Worm (Caenorhabditis elegans) whole organism, young adult: ENCODE results near the gene K08D8.11.

Source experiments
- B0035.1 ChIP-seq: sonication (generic microtip); optimal IDR thresholded peaks from 2 replicates; lab custom pipeline; 2016; ENCODE audit warnings: missing genetic modification characterization, mild to moderate bottlenecking, missing compliant biosample characterization, missing genotype, missing genetic modification reagents
- B0261.1 ChIP-seq: sonication (generic microtip); optimal IDR thresholded peaks from 2 replicates; lab custom pipeline; 2016; ENCODE audit warnings: mild to moderate bottlenecking, missing genetic modification characterization, moderate library complexity, missing compliant biosample characterization
- B0336.3 ChIP-seq: fragments of 200-800 bp; sonication (Bioruptor generic); IDR thresholded peaks from 2 replicates; pipeline ENCODE4 v1.3.6; 2022; ENCODE audit warnings: missing genetic modification characterization, missing compliant biosample characterization
- C17E4.6 ChIP-seq: fragments of 200-800 bp; sonication (Bioruptor generic); IDR thresholded peaks from 2 replicates; pipeline ENCODE4 v1.3.6; 2022; ENCODE audit warnings: missing genetic modification reagents, missing genetic modification characterization, missing compliant biosample characterization
- F33H1.4 ChIP-seq: fragments of 200-800 bp; sonication (Bioruptor generic); IDR thresholded peaks from 2 replicates; pipeline ENCODE4 v1.3.6; 2022; ENCODE audit warnings: missing genetic modification reagents, missing genetic modification characterization, missing compliant biosample characterization
- F49E8.2 ChIP-seq: sonication (generic microtip); optimal IDR thresholded peaks from 3 replicates; lab custom pipeline; 2017; ENCODE audit warnings: missing genetic modification characterization, mild to moderate bottlenecking, missing compliant biosample characterization, antibody characterized with exemption, moderate library complexity; ENCODE audit not compliant: insufficient read depth
- F57A8.1 ChIP-seq: fragments of 200-800 bp; sonication (Bioruptor generic); optimal IDR thresholded peaks from 2 replicates; lab custom pipeline; 2018; ENCODE audit warnings: mild to moderate bottlenecking, missing genetic modification characterization, moderate library complexity, missing compliant biosample characterization
- K12H6.12 ChIP-seq: fragments of 200-800 bp; sonication (Bioruptor generic); optimal IDR thresholded peaks from 2 replicates; lab custom pipeline; 2018; ENCODE audit warnings: mild to moderate bottlenecking, missing genetic modification characterization, missing compliant biosample characterization
- Y53G8AR.9 ChIP-seq: fragments of 200-800 bp; sonication (Bioruptor generic); conservative IDR thresholded peaks from 2 replicates; pipeline ENCODE4 v1.3.6; 2022; ENCODE audit warnings: missing genetic modification reagents, missing genetic modification characterization, missing compliant biosample characterization
- aptf-2 ChIP-seq: fragments of 200-800 bp; sonication (Bioruptor generic); conservative IDR thresholded peaks from 2 replicates; pipeline ENCODE4 v1.3.6; 2022; ENCODE audit warnings: missing genetic modification reagents, missing genetic modification characterization, missing compliant biosample characterization
- atf-7 ChIP-seq: sonication (generic microtip); optimal IDR thresholded peaks from 2 replicates; lab custom pipeline; 2017; ENCODE audit warnings: mild to moderate bottlenecking, missing genetic modification characterization, missing compliant biosample characterization
- cebp-1 ChIP-seq, 2 experiments: fragments of 200-800 bp in 1 of 2; sonication (Bioruptor generic) in 1 of 2; sonication (generic microtip) in 1 of 2; IDR thresholded peaks in 1 of 2; optimal IDR thresholded peaks in 1 of 2; 2 replicates each; pipeline versions ENCODE4 v1.3.6 to Lab custom; 2017 to 2022; ENCODE audit warnings: missing compliant biosample characterization in 2 of 2, missing genetic modification characterization in 2 of 2, mild to moderate bottlenecking in 1 of 2, missing genetic modification reagents in 1 of 2, moderate library complexity in 1 of 2
- dox-1 ChIP-seq: fragments of 200-800 bp; sonication (Bioruptor generic); IDR thresholded peaks from 2 replicates; pipeline ENCODE4 v1.3.6; 2022; ENCODE audit warnings: missing genetic modification reagents, missing genetic modification characterization, missing compliant biosample characterization
- ets-4 ChIP-seq: fragments of 200-800 bp; sonication (Bioruptor generic); optimal IDR thresholded peaks from 2 replicates; lab custom pipeline; 2018; ENCODE audit warnings: mild to moderate bottlenecking, missing genetic modification characterization, missing compliant biosample characterization
- him-1 ChIP-seq: sonication (generic microtip); optimal IDR thresholded peaks from 2 replicates; lab custom pipeline; 2016; ENCODE audit warnings: missing genotype, missing genetic modification reagents, missing genetic modification characterization, missing compliant biosample characterization
- hlh-12 ChIP-seq: sonication (generic microtip); optimal IDR thresholded peaks from 2 replicates; lab custom pipeline; 2016; ENCODE audit warnings: missing genetic modification characterization, missing compliant biosample characterization
- hmg-20 ChIP-seq: fragments of 200-800 bp; sonication (Bioruptor generic); IDR thresholded peaks from 2 replicates; pipeline ENCODE4 v1.3.6; 2022; ENCODE audit warnings: missing genetic modification reagents, missing genetic modification characterization, missing compliant biosample characterization
- hrde-1 ChIP-seq: sonication (generic microtip); optimal IDR thresholded peaks from 2 replicates; lab custom pipeline; 2016; ENCODE audit warnings: missing genetic modification characterization, mild to moderate bottlenecking, missing compliant biosample characterization, moderate library complexity, missing genotype, missing genetic modification reagents, borderline replicate concordance
- lag-1 ChIP-seq: fragments of 200-800 bp; sonication (Bioruptor generic); IDR thresholded peaks from 2 replicates; pipeline ENCODE4 v1.3.6; 2022; ENCODE audit warnings: missing genetic modification reagents, missing genetic modification characterization, missing compliant biosample characterization
- let-607 ChIP-seq, 2 experiments: fragments of 200-800 bp in 1 of 2; sonication (Bioruptor generic) in 1 of 2; sonication (generic microtip) in 1 of 2; optimal IDR thresholded peaks; 2 replicates each; lab custom pipeline; 2016 to 2018; ENCODE audit warnings: mild to moderate bottlenecking in 2 of 2, missing compliant biosample characterization in 2 of 2, missing genetic modification characterization in 2 of 2, moderate library complexity in 2 of 2, missing genotype in 1 of 2
- madf-10 ChIP-seq: sonication (generic microtip); optimal IDR thresholded peaks from 2 replicates; lab custom pipeline; 2016; ENCODE audit warnings: mild to moderate bottlenecking, missing genetic modification characterization, missing compliant biosample characterization
- nfyb-1 ChIP-seq: fragments of 200-800 bp; sonication (Bioruptor generic); IDR thresholded peaks from 2 replicates; pipeline ENCODE4 v1.3.6; 2022; ENCODE audit warnings: missing genetic modification reagents, missing genetic modification characterization, missing compliant biosample characterization
- nhr-27 ChIP-seq: fragments of 200-800 bp; sonication (Bioruptor generic); optimal IDR thresholded peaks from 2 replicates; lab custom pipeline; 2018; ENCODE audit warnings: mild to moderate bottlenecking, missing genetic modification characterization, moderate library complexity, missing compliant biosample characterization
- nhr-80 ChIP-seq: sonication (generic microtip); optimal IDR thresholded peaks from 2 replicates; lab custom pipeline; 2016; ENCODE audit warnings: missing genetic modification characterization, missing compliant biosample characterization
- pha-4 ChIP-seq: fragments of 150-350 bp; sonication (generic microtip); optimal IDR thresholded peaks from 2 replicates; lab custom pipeline; 2014; ENCODE audit warnings: missing biosample characterization, missing genetic modification reagents, missing genetic modification characterization
- repo-1 ChIP-seq: sonication (generic microtip); optimal IDR thresholded peaks from 2 replicates; lab custom pipeline; 2017; ENCODE audit warnings: mild to moderate bottlenecking, missing genetic modification characterization, missing compliant biosample characterization
- rpc-1 ChIP-seq, 2 experiments: fragments of 150-350 bp in 1 of 2; sonication (generic microtip) in 1 of 2; optimal IDR thresholded peaks; 2 replicates each; lab custom pipeline; 2014 to 2018; ENCODE audit warnings: missing biosample characterization in 1 of 2, missing genetic modification characterization in 1 of 2, missing genetic modification reagents in 1 of 2, missing genotype in 1 of 2
- snpc-1.1 ChIP-seq: sonication (generic microtip); optimal IDR thresholded peaks from 2 replicates; lab custom pipeline; 2017; ENCODE audit warnings: missing genetic modification characterization, mild to moderate bottlenecking, missing compliant biosample characterization, antibody characterized with exemption, moderate library complexity, missing genotype, missing genetic modification reagents; ENCODE audit not compliant: insufficient read depth
- snpc-3.4 ChIP-seq: sonication (generic microtip); optimal IDR thresholded peaks from 2 replicates; lab custom pipeline; 2017; ENCODE audit warnings: missing genetic modification characterization, mild to moderate bottlenecking, missing compliant biosample characterization, antibody characterized with exemption, moderate library complexity, missing genotype, missing genetic modification reagents
- snpc-4 ChIP-seq, 5 experiments: fragments of 150-350 bp in 1 of 5; sonication (generic microtip) in 4 of 5; optimal IDR thresholded peaks; 2 replicates each; lab custom pipeline; 2014 to 2018; ENCODE audit warnings: missing genetic modification characterization in 5 of 5, missing biosample characterization in 3 of 5, antibody characterized with exemption in 2 of 5, mild to moderate bottlenecking in 2 of 5, missing compliant biosample characterization in 2 of 5, missing genotype in 2 of 5, moderate library complexity in 2 of 5, missing genetic modification reagents in 1 of 5
- ztf-22 ChIP-seq: fragments of 200-800 bp; sonication (Bioruptor generic); optimal IDR thresholded peaks from 2 replicates; lab custom pipeline; 2018; ENCODE audit warnings: mild to moderate bottlenecking, missing genetic modification characterization, moderate library complexity, missing compliant biosample characterization
- ztf-3 ChIP-seq: fragments of 200-800 bp; sonication (Bioruptor generic); optimal IDR thresholded peaks from 2 replicates; lab custom pipeline; 2018; ENCODE audit warnings: mild to moderate bottlenecking, missing genetic modification characterization, missing compliant biosample characterization
- ztf-6 ChIP-seq: fragments of 200-800 bp; sonication (Bioruptor generic); IDR thresholded peaks from 2 replicates; pipeline ENCODE4 v1.3.6; 2022; ENCODE audit warnings: missing genetic modification reagents, missing genetic modification characterization, missing compliant biosample characterization

The K08D8.11 gene

ce11 chrIV:12855248-12855647 lies 39.8 kb upstream of the K08D8.11 start, which contains the start of gene nstp-5:
Gene nstp-5 (plus strand): TSS chrIV:12855548.
- TF ChIP-seq snpc-3.4 (tag; lab: Kevin White, UChicago): no peak
- TF ChIP-seq F49E8.2 (tag; lab: Kevin White, UChicago): no peak
- no peak for TF ChIP-seq pha-4 (tag; lab: Kevin White, UChicago)
- no peak for TF ChIP-seq B0035.1 (tag; lab: Kevin White, UChicago)
- TF ChIP-seq B0336.3 (GFP tag; lab: Robert Waterston, UW): no peak
- no peak for TF ChIP-seq F57A8.1 (GFP tag; lab: Kevin White, UChicago)
- TF ChIP-seq C17E4.6 (GFP tag; lab: Robert Waterston, UW): no peak
- no peak for TF ChIP-seq nhr-27
- TF ChIP-seq K12H6.12: no peak
- no peak for TF ChIP-seq Y53G8AR.9 (GFP tag; lab: Robert Waterston, UW)
- TF ChIP-seq ets-4 (GFP tag; lab: Kevin White, UChicago): no peak

- TF ChIP-seq atf-7 (tag; lab: Kevin White, UChicago) (no peak), repo-1 (no peak), hlh-12 (tag; lab: Kevin White, UChicago) (no peak), B0261.1 (tag; lab: Kevin White, UChicago) (no peak), madf-10 (tag; lab: Kevin White, UChicago) (no peak), aptf-2 (GFP tag; lab: Robert Waterston, UW) (no peak), snpc-4 (GFP tag; optimal IDR thresholded peaks at IDR 0.05; lab: Kevin White, UChicago) (no peak), snpc-4 (tag; optimal IDR thresholded peaks at IDR 0.05; lab: Kevin White, UChicago) (no peak), let-607 (tag; optimal IDR thresholded peaks at IDR 0.05; lab: Kevin White, UChicago) (no peak), hmg-20 (GFP tag; lab: Robert Waterston, UW) (no peak), cebp-1 (GFP tag; IDR thresholded peaks at IDR 0.05; lab: Robert Waterston, UW) (no peak), cebp-1 (tag; optimal IDR thresholded peaks at IDR 0.05; lab: Kevin White, UChicago) (no peak), rpc-1 (optimal IDR thresholded peaks at IDR 0.05; lab: Kevin White, UChicago) (no peak), rpc-1 (tag; optimal IDR thresholded peaks at IDR 0.05; lab: Kevin White, UChicago) (no peak)
Measured at ce11 chrIV:12859797-12860196, 35.3 kb upstream of the K08D8.11 start, which contains the start of gene gcy-18. Gene gcy-18 (plus strand): TSS chrIV:12860097.

ce11 chrIV:12865884-12866283 lies 29.2 kb upstream of the K08D8.11 start, which contains the start of gene clec-186:
Gene clec-186 (plus strand): TSS chrIV:12866109.
- TF ChIP-seq ets-4 (GFP tag; lab: Kevin White, UChicago): no peak
- no peak for TF ChIP-seq F33H1.4
- TF ChIP-seq nhr-27: no peak
- TF ChIP-seq ztf-6 (GFP tag; lab: Robert Waterston, UW): no peak
- TF ChIP-seq cebp-1 (GFP tag; IDR thresholded peaks at IDR 0.05; lab: Robert Waterston, UW): no peak
- TF ChIP-seq cebp-1 (tag; optimal IDR thresholded peaks at IDR 0.05; lab: Kevin White, UChicago): no peak
- TF ChIP-seq B0261.1 (tag; lab: Kevin White, UChicago): no peak
- peak; percentile 90 for TF ChIP-seq nhr-80
- peak; percentile 53 for TF ChIP-seq dox-1
- no peak for TF ChIP-seq lag-1
- peak; percentile 11 for TF ChIP-seq ztf-22 (GFP tag; lab: Kevin White, UChicago)
- no peak for TF ChIP-seq snpc-1.1 (tag; lab: Kevin White, UChicago)
- TF ChIP-seq atf-7 (tag; lab: Kevin White, UChicago): peak; percentile 0
- TF ChIP-seq ztf-3 (GFP tag; lab: Kevin White, UChicago): no peak
- TF ChIP-seq nfyb-1 (GFP tag; lab: Robert Waterston, UW): 0 out of 2 replicates have a peak, but pooled peaks have one; percentile 24
- TF ChIP-seq him-1 (tag; lab: Kevin White, UChicago): no peak
- TF ChIP-seq hrde-1: no peak
- TF ChIP-seq, all 124 proteins: peak for 5
